Fruit fly (Drosophila melanogaster): Measurements from ENCODE around the gene COX5A.

The COX5A gene

DNA sequence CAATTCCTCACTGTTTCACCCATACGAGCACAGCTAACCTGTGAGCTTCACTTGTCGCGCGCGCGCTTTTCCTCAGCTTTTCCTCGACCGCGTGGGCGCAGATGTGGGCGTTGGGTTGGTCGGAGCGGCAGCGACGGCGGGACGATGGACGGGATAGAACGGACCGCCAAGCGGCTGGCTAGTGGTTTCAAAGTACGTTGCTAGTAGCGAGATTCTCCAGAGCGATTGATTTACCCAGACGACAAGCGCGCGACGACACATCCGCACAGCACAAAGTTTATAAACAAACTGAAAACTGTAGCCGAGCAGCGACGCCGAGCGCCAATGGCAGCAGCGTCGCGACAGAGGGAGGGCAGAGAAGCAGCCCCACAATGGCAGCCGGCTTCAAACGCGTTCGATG is 50.0 kb downstream of the COX5A start, which contains the start of gene CG6959 (continued):
- 0 out of 2 replicates have a peak, but pooled peaks have one; percentile 35 for TF ChIP-seq sna (GFP tag; IDR thresholded peaks at IDR 0.05; ENCODE audit: partially characterized antibody)
- TF ChIP-seq vvl (GFP tag; IDR thresholded peaks at IDR 0.05): peak; percentile 37; the same call in 1 of the 2 replicates
- peak; percentile 49 for TF ChIP-seq pb (GFP tag; optimal IDR thresholded peaks at IDR 0.05)
- no peak for TF ChIP-seq CG15514 (GFP tag; optimal IDR thresholded peaks at IDR 0.05)
- peak; percentile 6 for TF ChIP-seq CG34376 (GFP tag; optimal IDR thresholded peaks at IDR 0.05)
- no peak for TF ChIP-seq CG10959 (GFP tag; IDR thresholded peaks at IDR 0.05)
- TF ChIP-seq Hsf (GFP tag; optimal IDR thresholded peaks at IDR 0.05): no peak
- TF ChIP-seq abd-A (tag; optimal IDR thresholded peaks at IDR 0.05): peak; percentile 10
- peak; percentile 39; the same call in 1 of the 2 replicates for TF ChIP-seq bbx (GFP tag; IDR thresholded peaks at IDR 0.05; ENCODE audit: partially characterized antibody)
- TF ChIP-seq tna (GFP tag; IDR thresholded peaks at IDR 0.05; ENCODE audit: partially characterized antibody): 0 out of 2 replicates have a peak, but pooled peaks have one; percentile 42
- TF ChIP-seq CG8290 (GFP tag; optimal IDR thresholded peaks at IDR 0.05): no peak
- TF ChIP-seq CG8290 (tag; optimal IDR thresholded peaks at IDR 0.05): peak in 1 of 2 experiments; percentile 46
- TF ChIP-seq tx (GFP tag; optimal IDR thresholded peaks at IDR 0.05): peak; percentile 5
- no peak for TF ChIP-seq zfh2 (GFP tag; optimal IDR thresholded peaks at IDR 0.05)
- no peak for TF ChIP-seq CG14014 (GFP tag; IDR thresholded peaks at IDR 0.05)
- TF ChIP-seq Dll (GFP tag; IDR thresholded peaks at IDR 0.05; ENCODE audit: partially characterized antibody): 0 out of 4 replicates have a peak, but pooled peaks have one; percentile 15
- TF ChIP-seq bowl (GFP tag; IDR thresholded peaks at IDR 0.05): peak; percentile 28; the same call in 1 of the 2 replicates
- TF ChIP-seq mld (GFP tag; IDR thresholded peaks at IDR 0.05; ENCODE audit: partially characterized antibody): peak; percentile 53; the same call in 1 of the 3 replicates

DNA sequence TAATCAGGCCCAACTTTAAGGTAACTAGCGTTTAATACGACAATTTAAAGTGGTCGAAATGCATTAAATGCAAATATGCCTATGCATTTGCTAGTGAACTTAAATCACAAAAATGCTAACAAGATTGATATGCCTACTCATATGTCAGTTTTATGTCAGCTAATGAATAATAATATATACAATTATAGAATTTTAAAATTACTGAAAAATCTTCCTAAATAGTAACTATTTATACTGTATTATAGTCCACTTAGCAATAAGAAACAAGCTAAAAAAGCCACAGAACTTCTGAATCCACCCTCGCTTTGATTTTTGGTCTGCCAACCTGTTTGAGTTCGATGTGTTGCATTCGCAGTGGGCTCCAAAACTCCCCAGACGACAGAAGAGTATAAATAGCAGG is 50.5 kb downstream of the COX5A start:
- TF ChIP-seq hkb (optimal IDR thresholded peaks at IDR 0.05) (peak; percentile 93), hkb (GFP tag; IDR thresholded peaks at IDR 0.05) (0 out of 2 replicates have a peak, but pooled peaks have one; percentile 19), Deaf1 (tag; optimal IDR thresholded peaks at IDR 0.05) (no peak), E2f1 (GFP tag; IDR thresholded peaks at IDR 0.05) (peak; percentile 52; the same call in 1 of the 2 replicates), D19B (GFP tag; optimal IDR thresholded peaks at IDR 0.05) (peak; percentile 34), CG9727 (GFP tag; optimal IDR thresholded peaks at IDR 0.05) (peak; percentile 21), CHES-1-like (GFP tag; optimal IDR thresholded peaks at IDR 0.05) (no peak), Rfx (GFP tag; IDR thresholded peaks at IDR 0.05) (peak; percentile 59), CG10147 (GFP tag; optimal IDR thresholded peaks at IDR 0.05) (peak; percentile 10), CG17802 (tag; optimal IDR thresholded peaks at IDR 0.05) (no peak), CG16815 (GFP tag; optimal IDR thresholded peaks at IDR 0.05) (no peak), CG14710 (tag; optimal IDR thresholded peaks at IDR 0.05) (peak; percentile 32), al (GFP tag; IDR thresholded peaks at IDR 0.05) (0 out of 2 replicates have a peak, but pooled peaks have one; percentile 16), CG32772 (GFP tag; IDR thresholded peaks at IDR 0.05) (0 out of 2 replicates have a peak, but pooled peaks have one; percentile 28), sisA (GFP tag; IDR thresholded peaks at IDR 0.05) (peak; percentile 71), CG34422 (GFP tag; IDR thresholded peaks at IDR 0.05) (0 out of 3 replicates have a peak, but pooled peaks have one; percentile 30), ATbp (GFP tag; optimal IDR thresholded peaks at IDR 0.05) (peak; percentile 31), CG2678 (tag; optimal IDR thresholded peaks at IDR 0.05) (peak; percentile 50), abd-A (tag; optimal IDR thresholded peaks at IDR 0.05) (no peak), CG17361 (GFP tag; IDR thresholded peaks at IDR 0.05) (peak; percentile 66; the same call in 2 of the 3 replicates), CG6654 (GFP tag; optimal IDR thresholded peaks at IDR 0.05) (peak; percentile 51), CG18476 (GFP tag; optimal IDR thresholded peaks at IDR 0.05) (peak; percentile 94), CG5245 (GFP tag; optimal IDR thresholded peaks at IDR 0.05) (no peak), CG2199 (GFP tag; IDR thresholded peaks at IDR 0.05) (0 out of 3 replicates have a peak, but pooled peaks have one; percentile 47), CG10267 (tag; optimal IDR thresholded peaks at IDR 0.05) (peak; percentile 30), CG11093 (GFP tag; IDR thresholded peaks at IDR 0.05) (0 out of 3 replicates have a peak, but pooled peaks have one; percentile 39), pfk (GFP tag; optimal IDR thresholded peaks at IDR 0.05) (no peak), CG4424 (GFP tag; optimal IDR thresholded peaks at IDR 0.05) (peak; percentile 58), CG3163 (GFP tag; optimal IDR thresholded peaks at IDR 0.05) (no peak), Fer3 (tag; optimal IDR thresholded peaks at IDR 0.05) (peak; percentile 35), CG7839 (tag; optimal IDR thresholded peaks at IDR 0.05) (peak; percentile 33), inv (GFP tag; IDR thresholded peaks at IDR 0.05; ENCODE audit: partially characterized antibody) (no peak)

Data from whole organism, embryonic.